Worm (Caenorhabditis elegans) whole organism, L3 larva: ENCODE data around the gene cpz-2.

Experiments
- ZK546.5 ChIP-seq: sonication (generic microtip); optimal IDR thresholded peaks from 2 replicates; lab custom pipeline; 2017; ENCODE audit warnings: missing biosample characterization, missing genetic modification characterization
- aly-2 ChIP-seq: fragments of 150-350 bp; optimal IDR thresholded peaks from 2 replicates; lab custom pipeline; 2014; ENCODE audit warnings: missing biosample characterization, missing genetic modification characterization
- nfya-1 ChIP-seq: sonication (generic microtip); optimal IDR thresholded peaks from 2 replicates; lab custom pipeline; 2017; ENCODE audit warnings: missing genetic modification characterization, mild to moderate bottlenecking, missing compliant biosample characterization, antibody characterized with exemption, moderate library complexity; ENCODE audit not compliant: insufficient read depth
- skn-1 ChIP-seq: fragments of 150-350 bp; optimal IDR thresholded peaks from 2 replicates; lab custom pipeline; 2014; ENCODE audit warnings: missing biosample characterization, missing genetic modification characterization
- snpc-4 ChIP-seq: fragments of 150-350 bp; optimal IDR thresholded peaks from 2 replicates; lab custom pipeline; 2014; ENCODE audit warnings: missing biosample characterization, missing genetic modification characterization
- unc-62 ChIP-seq: fragments of 150-350 bp; sonication (generic microtip); optimal IDR thresholded peaks from 4 replicates; lab custom pipeline; 2014; ENCODE audit warnings: missing biosample characterization, missing genetic modification reagents, missing genetic modification characterization
- ztf-11 ChIP-seq: fragments of 150-350 bp; optimal IDR thresholded peaks from 2 replicates; lab custom pipeline; 2014; ENCODE audit warnings: missing biosample characterization, missing genetic modification characterization

DNA sequence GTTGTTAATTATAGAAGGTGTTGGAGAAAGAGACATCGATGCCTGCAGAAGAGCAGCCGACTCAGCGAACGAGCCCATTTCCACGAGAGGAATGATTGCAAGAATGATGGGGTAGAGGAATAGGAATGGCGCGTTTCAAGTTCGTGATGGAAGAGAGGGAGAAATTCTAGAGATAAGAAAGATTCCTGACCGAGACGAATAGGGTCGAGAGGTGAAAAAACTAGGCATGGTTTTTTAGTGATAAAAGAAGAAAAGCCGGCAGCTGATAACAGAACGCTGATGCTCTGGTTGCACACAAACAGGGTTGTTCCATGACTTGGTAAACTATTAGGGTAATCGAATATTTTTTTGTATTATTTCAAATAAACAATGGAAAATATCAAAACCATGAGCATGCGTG lies 8.2 kb upstream of the cpz-2 start:
- TF ChIP-seq aly-2 (no peak), nfya-1 (tag; lab: Kevin White, UChicago) (no peak), ztf-11 (no peak), skn-1 (tag; lab: Kevin White, UChicago) (no peak), unc-62 (GFP tag; lab: Kevin White, UChicago) (no peak), ZK546.5 (tag; lab: Kevin White, UChicago) (no peak), snpc-4 (tag; lab: Kevin White, UChicago) (no peak)
